Fruit fly (Drosophila melanogaster): Measurements from ENCODE around the gene CG11498.

dm6 chr3R:30107718-30108117, 52.6 kb downstream of the CG11498 start:
- TF ChIP-seq run (tag; optimal IDR thresholded peaks at IDR 0.05) (no peak), CG9437 (GFP tag; optimal IDR thresholded peaks at IDR 0.05) (no peak), onecut (GFP tag; IDR thresholded peaks at IDR 0.05) (no peak), CG6254 (GFP tag; optimal IDR thresholded peaks at IDR 0.05) (no peak), slp2 (GFP tag; optimal IDR thresholded peaks at IDR 0.05) (no peak), esg (GFP tag; conservative IDR thresholded peaks at IDR 0.05) (no peak), CG17328 (GFP tag; IDR thresholded peaks at IDR 0.05) (no peak), gem (tag; optimal IDR thresholded peaks at IDR 0.05) (no peak)
